Worm (Caenorhabditis elegans): ENCODE measurements around the gene set-4.

The set-4 gene

DNA sequence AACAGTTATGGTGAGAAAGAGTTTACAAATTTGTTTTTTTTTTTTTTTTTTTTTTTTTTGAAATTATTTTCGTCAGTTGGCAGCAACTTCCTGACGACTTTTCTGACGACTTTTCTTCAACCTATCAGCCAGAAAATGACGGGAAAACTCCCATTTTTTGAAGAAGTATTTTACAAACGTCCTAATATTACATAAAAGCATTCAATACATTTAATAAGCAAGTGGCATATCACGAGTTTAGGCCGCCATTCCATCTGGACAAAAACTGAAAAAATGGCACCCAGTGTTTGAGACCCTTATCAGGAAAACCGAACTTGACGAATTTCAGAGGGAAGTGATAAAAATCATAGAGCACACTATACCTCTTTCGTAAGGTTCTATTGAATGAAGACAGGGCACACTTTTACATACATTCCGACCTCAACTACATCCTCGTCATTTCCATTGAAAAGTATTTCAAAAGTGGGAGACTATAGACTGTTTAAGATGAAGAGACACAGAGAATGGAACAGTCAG is 3.7 kb upstream of the set-4 start:
- TF ChIP-seq lin-14 (GFP tag; optimal IDR thresholded peaks at IDR 0.05) (peak; percentile 0), lin-35 (GFP tag; optimal IDR thresholded peaks at IDR 0.05) (peak in 1 of 2 experiments; percentile 7), unc-98 (GFP tag; IDR thresholded peaks at IDR 0.05) (no peak), elt-2 (tag; optimal IDR thresholded peaks at IDR 0.05) (peak; percentile 46), efl-1 (optimal IDR thresholded peaks at IDR 0.05) (no peak), efl-1 (GFP tag; optimal IDR thresholded peaks at IDR 0.05 in 1 of 2) (peak in 1 of 2 experiments; percentile 90)

DNA sequence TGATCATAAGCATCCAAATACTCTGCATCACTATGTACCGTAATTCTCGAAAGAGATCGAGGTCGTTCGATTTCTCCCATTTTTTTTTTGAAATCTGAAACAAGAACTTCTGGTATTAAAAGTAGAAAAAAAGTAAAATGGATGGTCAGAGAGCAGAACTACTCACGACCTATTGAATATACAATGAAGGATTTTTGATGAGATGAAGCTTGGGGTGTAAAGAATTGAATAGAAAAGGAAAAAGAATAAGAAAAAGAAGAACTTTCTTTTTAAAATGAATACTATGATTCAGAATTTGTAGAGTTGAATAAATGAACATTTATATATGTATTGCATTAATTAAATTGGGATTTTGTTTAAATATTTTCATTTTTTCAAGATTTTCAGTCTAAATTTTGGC is 2.7 kb upstream of the set-4 start, which contains the start of gene ttc-39B:
ttc-39B (minus strand) TSS at position 101 of the 400 bp plus-strand sequence.
- no peak for TF ChIP-seq mab-9 (GFP tag; IDR thresholded peaks at IDR 0.05)
- no peak for TF ChIP-seq nhr-19 (GFP tag; conservative IDR thresholded peaks at IDR 0.05)
- TF ChIP-seq snpc-4 (tag; optimal IDR thresholded peaks at IDR 0.05), result no peak
- TF ChIP-seq elt-3 (tag; optimal IDR thresholded peaks at IDR 0.05), result no peak
- TF ChIP-seq grh-1 (GFP tag; IDR thresholded peaks at IDR 0.05), result no peak
- TF ChIP-seq ceh-63 (GFP tag; optimal IDR thresholded peaks at IDR 0.05), result no peak
- TF ChIP-seq aly-2 (tag; optimal IDR thresholded peaks at IDR 0.05), result no peak
- no peak for TF ChIP-seq ama-1 (optimal IDR thresholded peaks at IDR 0.05)
- no peak for TF ChIP-seq fos-1 (tag; optimal IDR thresholded peaks at IDR 0.05)
- TF ChIP-seq C16A3.4 (tag; optimal IDR thresholded peaks at IDR 0.05), result no peak
- TF ChIP-seq ztf-11 (tag; optimal IDR thresholded peaks at IDR 0.05), result no peak
- no peak for TF ChIP-seq unc-86 (tag; optimal IDR thresholded peaks at IDR 0.05)
- no peak for TF ChIP-seq unc-130 (tag; optimal IDR thresholded peaks at IDR 0.05)
- TF ChIP-seq dpl-1 (GFP tag; optimal IDR thresholded peaks at IDR 0.05), result no peak
- TF ChIP-seq lsy-2 (tag; optimal IDR thresholded peaks at IDR 0.05), result no peak
- TF ChIP-seq swsn-7 (tag; optimal IDR thresholded peaks at IDR 0.05), result no peak
- TF ChIP-seq nhr-20 (tag; optimal IDR thresholded peaks at IDR 0.05), result no peak
- TF ChIP-seq lin-13 (GFP tag; optimal IDR thresholded peaks at IDR 0.05), result no peak
- no peak for TF ChIP-seq tlp-1 (tag; optimal IDR thresholded peaks at IDR 0.05)
- no peak for TF ChIP-seq nhr-85 (tag)

DNA sequence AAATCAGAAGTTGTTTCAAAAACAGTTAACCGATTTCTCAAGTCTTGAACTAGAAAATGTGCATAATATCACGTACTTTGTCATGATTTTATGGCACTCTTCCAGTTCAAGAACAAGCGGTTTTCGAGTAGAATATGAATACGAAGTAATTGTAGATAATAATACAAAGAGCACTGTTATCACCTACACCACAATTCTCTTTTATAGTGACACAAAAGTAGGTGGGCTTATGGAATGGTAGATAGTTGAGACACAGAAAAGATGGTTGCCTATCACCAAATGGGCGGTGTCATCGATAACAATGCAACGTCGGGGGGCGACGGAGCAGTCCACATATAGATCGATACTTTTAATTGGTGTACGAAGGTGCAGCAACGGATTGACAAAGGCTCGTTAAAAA is 2.5 kb downstream of the set-4 start:
- no peak for TF ChIP-seq alr-1 (tag; optimal IDR thresholded peaks at IDR 0.05; ENCODE audit: borderline replicate concordance)
- peak; percentile 33 for TF ChIP-seq lin-14 (GFP tag; optimal IDR thresholded peaks at IDR 0.05)
- peak; percentile 95 for TF ChIP-seq elt-2 (tag; optimal IDR thresholded peaks at IDR 0.05)
- TF ChIP-seq dsc-1 (tag; optimal IDR thresholded peaks at IDR 0.05), result no peak
- no peak for TF ChIP-seq jun-1 (tag; optimal IDR thresholded peaks at IDR 0.05)
- no peak for TF ChIP-seq lir-3 (tag; optimal IDR thresholded peaks at IDR 0.05; ENCODE audit: poor library complexity)
- TF ChIP-seq nhr-20 (tag; optimal IDR thresholded peaks at IDR 0.05), result peak; percentile 4
- TF ChIP-seq ama-1 (optimal IDR thresholded peaks at IDR 0.05), result peak; percentile 37
- peak; percentile 38 for TF ChIP-seq nhr-90 (tag; optimal IDR thresholded peaks at IDR 0.05; ENCODE audit: poor library complexity)
- peak in 1 of 2 experiments; percentile 13 for TF ChIP-seq lsy-2 (tag; optimal IDR thresholded peaks at IDR 0.05)
- peak; percentile 14 for TF ChIP-seq nhr-71 (tag; optimal IDR thresholded peaks at IDR 0.05)
- TF ChIP-seq pqm-1 (tag; optimal IDR thresholded peaks at IDR 0.05), result peak; percentile 37
- TF ChIP-seq snu-23 (GFP tag; optimal IDR thresholded peaks at IDR 0.05), result no peak
- peak; percentile 30 for TF ChIP-seq tlp-1 (tag; optimal IDR thresholded peaks at IDR 0.05)
- no peak for TF ChIP-seq pag-3 (tag; optimal IDR thresholded peaks at IDR 0.05; ENCODE audit: borderline replicate concordance, insufficient read depth)
- TF ChIP-seq lin-35 (GFP tag; optimal IDR thresholded peaks at IDR 0.05), result peak in 1 of 2 experiments; percentile 65
- TF ChIP-seq efl-1 (optimal IDR thresholded peaks at IDR 0.05), result no peak
- peak in 1 of 2 experiments; percentile 43 for TF ChIP-seq efl-1 (GFP tag; optimal IDR thresholded peaks at IDR 0.05 in 1 of 2)

DNA sequence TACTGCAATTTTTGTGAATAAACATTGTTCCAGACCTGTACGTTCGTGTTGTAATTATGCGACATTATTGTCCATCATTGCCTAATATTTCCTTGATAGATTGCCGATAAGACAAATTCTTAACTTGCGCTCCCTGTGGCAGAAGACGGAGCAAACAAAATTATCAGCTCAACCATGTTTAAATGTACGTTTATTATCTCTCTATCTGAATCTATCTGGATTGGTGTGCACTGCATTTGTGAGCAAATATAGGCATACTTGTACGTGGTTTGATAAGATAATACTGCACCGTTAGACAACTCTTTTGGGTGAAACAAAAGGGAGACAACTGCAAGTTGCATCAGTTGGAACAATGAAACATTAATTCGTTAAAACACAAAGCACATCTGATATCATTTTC is 3.8 kb downstream of the set-4 start:
- TF ChIP-seq ceh-88 (GFP tag; IDR thresholded peaks at IDR 0.05), result no peak
- peak; percentile 4 for TF ChIP-seq nhr-90 (tag; optimal IDR thresholded peaks at IDR 0.05; ENCODE audit: poor library complexity)
- TF ChIP-seq xbp-1 (tag; optimal IDR thresholded peaks at IDR 0.05), result no peak
- TF ChIP-seq elt-2 (tag; optimal IDR thresholded peaks at IDR 0.05), result peak; percentile 97
- TF ChIP-seq pax-3 (tag; optimal IDR thresholded peaks at IDR 0.05), result peak; percentile 6
- peak; percentile 34 for TF ChIP-seq jun-1 (tag; optimal IDR thresholded peaks at IDR 0.05)
- TF ChIP-seq nhr-76 (tag; optimal IDR thresholded peaks at IDR 0.05), result no peak
- no peak for TF ChIP-seq lir-3 (tag; optimal IDR thresholded peaks at IDR 0.05; ENCODE audit: poor library complexity)
- TF ChIP-seq lin-14 (GFP tag; optimal IDR thresholded peaks at IDR 0.05), result peak; percentile 22
- no peak for TF ChIP-seq lin-39 (tag; optimal IDR thresholded peaks at IDR 0.05)
- no peak for TF ChIP-seq zip-4 (GFP tag; optimal IDR thresholded peaks at IDR 0.05)
- no peak for TF ChIP-seq rnt-1 (tag; optimal IDR thresholded peaks at IDR 0.05)
- peak in 1 of 2 experiments; percentile 21 for TF ChIP-seq lin-35 (GFP tag; optimal IDR thresholded peaks at IDR 0.05)
- peak; percentile 19 for TF ChIP-seq nhr-71 (tag; optimal IDR thresholded peaks at IDR 0.05)
- no peak for TF ChIP-seq efl-1 (optimal IDR thresholded peaks at IDR 0.05)
- TF ChIP-seq efl-1 (GFP tag; optimal IDR thresholded peaks at IDR 0.05 in 1 of 2), result peak in 1 of 2 experiments; percentile 60
- peak; percentile 39 for TF ChIP-seq pqm-1 (tag; optimal IDR thresholded peaks at IDR 0.05)
- TF ChIP-seq nhr-20 (tag; optimal IDR thresholded peaks at IDR 0.05), result peak; percentile 16
